Fruit fly (Drosophila melanogaster): ENCODE measurements around the gene pum.

The pum gene

DNA sequence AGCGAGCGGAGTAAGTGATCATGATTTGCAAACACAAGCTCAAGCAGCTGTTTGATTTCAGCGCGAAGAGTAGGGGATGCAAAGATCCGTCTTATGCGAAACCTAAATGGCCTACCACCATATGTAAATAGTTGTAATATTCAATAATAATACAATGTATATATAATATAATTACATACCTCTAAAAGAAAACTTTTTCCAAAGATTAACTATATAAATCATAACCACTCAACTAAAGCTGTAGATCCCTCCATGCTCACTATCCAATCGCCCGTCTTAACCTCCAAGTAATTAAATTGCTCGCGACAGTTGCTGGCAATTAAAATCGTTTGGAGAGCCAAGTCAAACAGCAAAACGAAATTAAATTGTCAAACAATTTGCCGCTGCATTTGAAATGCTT is 10.2 kb downstream of the pum start (continued):
- TF ChIP-seq toy (GFP tag; IDR thresholded peaks at IDR 0.05) (peak; percentile 72), kay (GFP tag; optimal IDR thresholded peaks at IDR 0.05) (peak; percentile 47), hb (GFP tag; IDR thresholded peaks at IDR 0.05; ENCODE audit: partially characterized antibody) (no peak), CG10321 (GFP tag; IDR thresholded peaks at IDR 0.05) (no peak), MESR4 (GFP tag; optimal IDR thresholded peaks at IDR 0.05) (no peak), CG1792 (GFP tag; optimal IDR thresholded peaks at IDR 0.05) (no peak), BEAF-32 (GFP tag; optimal IDR thresholded peaks at IDR 0.05) (no peak), chinmo (GFP tag; IDR thresholded peaks at IDR 0.05; ENCODE audit: partially characterized antibody) (no peak), Lhr (GFP tag; optimal IDR thresholded peaks at IDR 0.05) (no peak), usp (GFP tag; optimal IDR thresholded peaks at IDR 0.05) (no peak), Ets65A (GFP tag) (no peak), CG8765 (GFP tag; IDR thresholded peaks at IDR 0.05) (no peak; the same call in 1 of the 2 replicates), ci (GFP tag; IDR thresholded peaks at IDR 0.05) (peak; percentile 38; the same call in 2 of the 3 replicates), ERR (GFP tag; optimal IDR thresholded peaks at IDR 0.05) (no peak), Dip2 (GFP tag; IDR thresholded peaks at IDR 0.05) (0 out of 2 replicates have a peak, but pooled peaks have one; percentile 34), Oli (tag; optimal IDR thresholded peaks at IDR 0.05) (peak; percentile 83), corto (GFP tag; optimal IDR thresholded peaks at IDR 0.05) (peak; percentile 44), CG2116 (GFP tag; optimal IDR thresholded peaks at IDR 0.05) (peak; percentile 9), jigr1 (GFP tag; IDR thresholded peaks at IDR 0.05) (0 out of 3 replicates have a peak, but pooled peaks have one; percentile 35), ken (GFP tag; IDR thresholded peaks at IDR 0.05) (no peak), zfh2 (GFP tag; optimal IDR thresholded peaks at IDR 0.05) (peak; percentile 29), org-1 (GFP tag; optimal IDR thresholded peaks at IDR 0.05) (peak; percentile 49), Dip3 (GFP tag; optimal IDR thresholded peaks at IDR 0.05) (no peak), CG17568 (GFP tag; optimal IDR thresholded peaks at IDR 0.05) (peak; percentile 3), CG18476 (GFP tag; optimal IDR thresholded peaks at IDR 0.05) (no peak), Dad (GFP tag; optimal IDR thresholded peaks at IDR 0.05) (peak; percentile 19), CG8388 (GFP tag; optimal IDR thresholded peaks at IDR 0.05) (peak; percentile 33), CG4328 (GFP tag; optimal IDR thresholded peaks at IDR 0.05) (no peak), pzg (GFP tag; optimal IDR thresholded peaks at IDR 0.05) (no peak), CG14441 (GFP tag; IDR thresholded peaks at IDR 0.05) (peak; percentile 85), CG7372 (GFP tag; IDR thresholded peaks at IDR 0.05) (peak; percentile 69), CG12104 (GFP tag; optimal IDR thresholded peaks at IDR 0.05) (peak; percentile 37), CHES-1-like (GFP tag; optimal IDR thresholded peaks at IDR 0.05) (no peak), pan (optimal IDR thresholded peaks at IDR 0.05) (no peak), pan (GFP tag; optimal IDR thresholded peaks at IDR 0.05 in 1 of 2, IDR thresholded peaks at IDR 0.05 in 1 of 2) (peak in 1 of 2 experiments; percentile 90), CG3163 (GFP tag; optimal IDR thresholded peaks at IDR 0.05) (no peak), TFAM (GFP tag; optimal IDR thresholded peaks at IDR 0.05) (no peak), Max (GFP tag; optimal IDR thresholded peaks at IDR 0.05) (no peak), CG7556 (GFP tag; optimal IDR thresholded peaks at IDR 0.05) (peak; percentile 76), CG4424 (GFP tag; optimal IDR thresholded peaks at IDR 0.05) (peak; percentile 71), odd (GFP tag; optimal IDR thresholded peaks at IDR 0.05) (peak; percentile 38), gce (GFP tag; IDR thresholded peaks at IDR 0.05) (no peak), sima (GFP tag; optimal IDR thresholded peaks at IDR 0.05) (no peak), esg (GFP tag; conservative IDR thresholded peaks at IDR 0.05) (peak; percentile 75), sens-2 (GFP tag; IDR thresholded peaks at IDR 0.05) (no peak), nom (GFP tag; optimal IDR thresholded peaks at IDR 0.05) (peak; percentile 18), CG2202 (tag; optimal IDR thresholded peaks at IDR 0.05) (no peak), az2 (GFP tag; optimal IDR thresholded peaks at IDR 0.05) (peak; percentile 50), p53 (GFP tag; optimal IDR thresholded peaks at IDR 0.05) (no peak), Xbp1 (GFP tag; optimal IDR thresholded peaks at IDR 0.05) (peak; percentile 68), CG7839 (tag; optimal IDR thresholded peaks at IDR 0.05) (peak; percentile 86), ewg (GFP tag; optimal IDR thresholded peaks at IDR 0.05) (peak; percentile 50)
